Fruit fly (Drosophila melanogaster): Measurements from ENCODE around the gene CG13082.

CG13082 gene

dm6 chr2L:19576299-19576971 lies 38.2 kb downstream of the CG13082 start (continued):
- TF ChIP-seq CG13296 (GFP tag; optimal IDR thresholded peaks at IDR 0.05): peak; percentile 61
- no peak for TF ChIP-seq row (GFP tag; IDR thresholded peaks at IDR 0.05)
- peak; percentile 40 for TF ChIP-seq ac (GFP tag; optimal IDR thresholded peaks at IDR 0.05)
- TF ChIP-seq CG1647 (GFP tag; optimal IDR thresholded peaks at IDR 0.05): no peak
- peak; percentile 10 for TF ChIP-seq pnt (GFP tag; optimal IDR thresholded peaks at IDR 0.05)
- TF ChIP-seq CG12155 (GFP tag; optimal IDR thresholded peaks at IDR 0.05): no peak
- TF ChIP-seq unc-4 (GFP tag; IDR thresholded peaks at IDR 0.05; ENCODE audit: partially characterized antibody): 0 out of 2 replicates have a peak, but pooled peaks have one; percentile 23
- peak; percentile 2 for TF ChIP-seq CG4282 (GFP tag; optimal IDR thresholded peaks at IDR 0.05)
- no peak for TF ChIP-seq fd64A (GFP tag; optimal IDR thresholded peaks at IDR 0.05)
- TF ChIP-seq wdn (GFP tag; IDR thresholded peaks at IDR 0.05): no peak
- TF ChIP-seq NK7.1 (GFP tag; optimal IDR thresholded peaks at IDR 0.05): no peak
- peak; percentile 68 for TF ChIP-seq CG32767 (GFP tag; IDR thresholded peaks at IDR 0.05)
- TF ChIP-seq jing (GFP tag; optimal IDR thresholded peaks at IDR 0.05): no peak
- TF ChIP-seq Mad (GFP tag; optimal IDR thresholded peaks at IDR 0.05): no peak
- TF ChIP-seq CG12071 (GFP tag; optimal IDR thresholded peaks at IDR 0.05): peak; percentile 11
- TF ChIP-seq salm (tag; optimal IDR thresholded peaks at IDR 0.05): no peak
- peak; percentile 88 for TF ChIP-seq kni (GFP tag; optimal IDR thresholded peaks at IDR 0.05)
- no peak for TF ChIP-seq prd (optimal IDR thresholded peaks at IDR 0.05)
- TF ChIP-seq prd (GFP tag; IDR thresholded peaks at IDR 0.05): no peak

dm6 chr2L:19577187-19577765 lies 39.1 kb downstream of the CG13082 start, which contains the start of the genes spi and msb1l:
Gene spi, minus strand, starts transcription at chr2L:19577315.
Gene msb1l, plus strand, starts transcription at chr2L:19577701.
- TF ChIP-seq CG9215 (GFP tag; IDR thresholded peaks at IDR 0.05) (peak; percentile 57; the same call in 1 of the 2 replicates), NC2α (GFP tag; optimal IDR thresholded peaks at IDR 0.05) (no peak), tx (GFP tag; optimal IDR thresholded peaks at IDR 0.05) (no peak), trem (tag; optimal IDR thresholded peaks at IDR 0.05) (peak; percentile 74), Asciz (GFP tag; optimal IDR thresholded peaks at IDR 0.05) (no peak), Rfx (GFP tag; IDR thresholded peaks at IDR 0.05) (peak; percentile 64), Opbp (GFP tag; IDR thresholded peaks at IDR 0.05; ENCODE audit: partially characterized antibody) (peak; percentile 56; the same call in 2 of the 3 replicates), CoRest (tag; optimal IDR thresholded peaks at IDR 0.05) (peak; percentile 81), CG9932 (GFP tag; IDR thresholded peaks at IDR 0.05) (peak; percentile 81), Dbx (GFP tag; IDR thresholded peaks at IDR 0.05) (peak; percentile 65; the same call in 2 of the 3 replicates), zen (tag; optimal IDR thresholded peaks at IDR 0.05) (peak; percentile 47), tna (GFP tag; IDR thresholded peaks at IDR 0.05; ENCODE audit: partially characterized antibody) (no peak), H15 (GFP tag; IDR thresholded peaks at IDR 0.05) (peak; percentile 54; the same call in 1 of the 3 replicates), grn (GFP tag; optimal IDR thresholded peaks at IDR 0.05) (no peak), ranshi (GFP tag; IDR thresholded peaks at IDR 0.05) (no peak), CG1602 (GFP tag; optimal IDR thresholded peaks at IDR 0.05) (peak; percentile 63), CG31224 (GFP tag; IDR thresholded peaks at IDR 0.05) (peak; percentile 18; the same call in 1 of the 2 replicates), CG13123 (GFP tag; optimal IDR thresholded peaks at IDR 0.05) (peak; percentile 38), gfzf (GFP tag; optimal IDR thresholded peaks at IDR 0.05) (peak; percentile 6), Ada2b (GFP tag; IDR thresholded peaks at IDR 0.05) (no peak), CG2129 (GFP tag; IDR thresholded peaks at IDR 0.05; ENCODE audit: partially characterized antibody) (peak; percentile 20; the same call in 1 of the 2 replicates), CG10147 (GFP tag; optimal IDR thresholded peaks at IDR 0.05) (peak; percentile 21), unc-4 (GFP tag; IDR thresholded peaks at IDR 0.05; ENCODE audit: partially characterized antibody) (peak; percentile 47; the same call in 1 of the 2 replicates), Mes4 (GFP tag; optimal IDR thresholded peaks at IDR 0.05) (no peak), CG6854 (GFP tag; optimal IDR thresholded peaks at IDR 0.05) (no peak), Meics (GFP tag; optimal IDR thresholded peaks at IDR 0.05) (peak; percentile 50), CG18011 (GFP tag; optimal IDR thresholded peaks at IDR 0.05) (no peak), gsb-n (tag; optimal IDR thresholded peaks at IDR 0.05) (peak; percentile 32), CG18262 (tag; optimal IDR thresholded peaks at IDR 0.05) (peak; percentile 71), Kr (GFP tag; optimal IDR thresholded peaks at IDR 0.05) (no peak), CG6654 (GFP tag; optimal IDR thresholded peaks at IDR 0.05) (no peak)
